Fruit fly (Drosophila melanogaster) whole organism, embryonic: ENCODE data around the gene Polr2G.

ENCODE experiments used
- Adf1 ChIP-seq: fragments of 200-800 bp; sonication (Bioruptor generic); IDR thresholded peaks from 2 replicates; pipeline ENCODE4 v1.3.6; 2022; ENCODE audit warnings: missing biosample characterization, missing genetic modification characterization
- Antp ChIP-seq: fragments of 200-800 bp; sonication (Bioruptor generic); optimal IDR thresholded peaks from 3 replicates; lab custom pipeline; 2016; ENCODE audit warnings: missing biosample characterization, missing genetic modification characterization
- Atf-2 ChIP-seq: fragments of 200-800 bp; sonication (Bioruptor generic); optimal IDR thresholded peaks from 2 replicates; lab custom pipeline; 2016; ENCODE audit warnings: missing biosample characterization, missing genetic modification characterization
- CG10321 ChIP-seq: fragments of 200-800 bp; sonication (Bioruptor generic); IDR thresholded peaks from 2 replicates; pipeline ENCODE4 v1.3.6; 2022; ENCODE audit warnings: missing biosample characterization, missing genetic modification characterization
- CG10462 ChIP-seq: fragments of 200-800 bp; sonication (Bioruptor generic); optimal IDR thresholded peaks from 2 replicates; lab custom pipeline; 2016; ENCODE audit warnings: missing biosample characterization, missing genetic modification characterization
- CG10654 ChIP-seq: fragments of 200-800 bp; sonication (Bioruptor generic); optimal IDR thresholded peaks from 2 replicates; lab custom pipeline; 2016; ENCODE audit warnings: missing biosample characterization, missing genetic modification characterization
- CG11085 ChIP-seq: fragments of 200-800 bp; sonication (Bioruptor generic); IDR thresholded peaks from 2 replicates; pipeline ENCODE4 v1.3.6; 2022; ENCODE audit warnings: missing biosample characterization, missing genetic modification characterization
- CG12155 ChIP-seq: fragments of 200-800 bp; sonication (Bioruptor generic); optimal IDR thresholded peaks from 3 replicates; lab custom pipeline; 2016; ENCODE audit warnings: missing biosample characterization, missing genetic modification characterization
- CG12219 ChIP-seq: fragments of 200-800 bp; sonication (Bioruptor generic); optimal IDR thresholded peaks from 3 replicates; lab custom pipeline; 2018; ENCODE audit warnings: missing biosample characterization, mild to moderate bottlenecking, missing genetic modification characterization
- CG1529 ChIP-seq: fragments of 200-800 bp; sonication (Bioruptor generic); optimal IDR thresholded peaks from 3 replicates; lab custom pipeline; 2018; ENCODE audit warnings: missing biosample characterization, missing genetic modification characterization
- CG1647 ChIP-seq: fragments of 200-800 bp; sonication (Bioruptor generic); optimal IDR thresholded peaks from 3 replicates; lab custom pipeline; 2016; ENCODE audit warnings: missing biosample characterization, missing genetic modification characterization
- CG16779 ChIP-seq: fragments of 200-800 bp; sonication (Bioruptor generic); IDR thresholded peaks from 2 replicates; pipeline ENCODE4 v1.3.6; 2022; ENCODE audit warnings: missing biosample characterization, missing genetic modification characterization
- CG17359 ChIP-seq: fragments of 200-800 bp; sonication (Bioruptor generic); optimal IDR thresholded peaks from 3 replicates; lab custom pipeline; 2018; ENCODE audit warnings: missing biosample characterization, mild to moderate bottlenecking, missing genetic modification characterization, moderate library complexity
- CG18476 ChIP-seq: fragments of 200-800 bp; sonication (Bioruptor generic); optimal IDR thresholded peaks from 2 replicates; lab custom pipeline; 2016; ENCODE audit warnings: missing biosample characterization, mild to moderate bottlenecking, missing genetic modification characterization
- CG30403 ChIP-seq: fragments of 200-800 bp; sonication (Bioruptor generic); optimal IDR thresholded peaks from 3 replicates; lab custom pipeline; 2016; ENCODE audit warnings: missing biosample characterization, missing genetic modification characterization
- CG3065 ChIP-seq: fragments of 200-800 bp; sonication (Bioruptor generic); optimal IDR thresholded peaks from 2 replicates; lab custom pipeline; 2016; ENCODE audit warnings: missing biosample characterization, missing genetic modification characterization
- CG33213 ChIP-seq: fragments of 200-800 bp; sonication (Bioruptor generic); optimal IDR thresholded peaks from 3 replicates; lab custom pipeline; 2016; ENCODE audit warnings: missing biosample characterization, missing genetic modification characterization
- CG34376 ChIP-seq: fragments of 200-800 bp; sonication (Bioruptor generic); optimal IDR thresholded peaks from 2 replicates; lab custom pipeline; 2018; ENCODE audit warnings: missing biosample characterization, mild to moderate bottlenecking, missing genetic modification characterization
- CG6813 ChIP-seq: fragments of 200-800 bp; sonication (Bioruptor generic); optimal IDR thresholded peaks from 2 replicates; lab custom pipeline; 2017; ENCODE audit warnings: missing biosample characterization, missing genetic modification characterization, mild to moderate bottlenecking, moderate library complexity, missing genetic modification reagents
- CG7987 ChIP-seq: fragments of 200-800 bp; sonication (Bioruptor generic); optimal IDR thresholded peaks from 2 replicates; lab custom pipeline; 2018; ENCODE audit warnings: missing biosample characterization, mild to moderate bottlenecking, missing genetic modification characterization, moderate library complexity
- CG8089 ChIP-seq: fragments of 200-800 bp; sonication (Bioruptor generic); optimal IDR thresholded peaks from 3 replicates; lab custom pipeline; 2016; ENCODE audit warnings: missing biosample characterization, missing genetic modification characterization
- CrebB ChIP-seq: fragments of 200-800 bp; sonication (Bioruptor generic); optimal IDR thresholded peaks from 3 replicates; lab custom pipeline; 2018; ENCODE audit warnings: missing biosample characterization, mild to moderate bottlenecking, missing genetic modification characterization
- D19B ChIP-seq: fragments of 200-800 bp; sonication (Bioruptor generic); optimal IDR thresholded peaks from 2 replicates; lab custom pipeline; 2017; ENCODE audit warnings: missing biosample characterization, mild to moderate bottlenecking, missing genetic modification characterization
- Dad ChIP-seq: fragments of 200-800 bp; sonication (Bioruptor generic); optimal IDR thresholded peaks from 3 replicates; lab custom pipeline; 2016; ENCODE audit warnings: missing biosample characterization, missing genetic modification characterization
- Fer3 ChIP-seq: fragments of 200-800 bp; sonication (Bioruptor generic); optimal IDR thresholded peaks from 2 replicates; lab custom pipeline; 2018; ENCODE audit warnings: missing biosample characterization, mild to moderate bottlenecking, missing genetic modification characterization, moderate library complexity
- H2.0 ChIP-seq: fragments of 200-800 bp; sonication (Bioruptor generic); IDR thresholded peaks from 2 replicates; pipeline ENCODE4 v1.3.6; 2022; ENCODE audit warnings: missing biosample characterization, missing genetic modification characterization
- Max ChIP-seq: fragments of 200-800 bp; sonication (Bioruptor generic); optimal IDR thresholded peaks from 2 replicates; lab custom pipeline; 2016; ENCODE audit warnings: missing biosample characterization, mild to moderate bottlenecking, missing genetic modification characterization
- NK7.1 ChIP-seq: fragments of 200-800 bp; sonication (Bioruptor generic); optimal IDR thresholded peaks from 3 replicates; lab custom pipeline; 2016; ENCODE audit warnings: missing biosample characterization, missing genetic modification characterization
- Nf-YC ChIP-seq: fragments of 200-800 bp; optimal IDR thresholded peaks from 3 replicates; lab custom pipeline; 2019; ENCODE audit warnings: missing biosample characterization, mild to moderate bottlenecking, missing genetic modification characterization, moderate library complexity
- Sox102F ChIP-seq: fragments of 200-800 bp; sonication (Bioruptor generic); optimal IDR thresholded peaks from 2 replicates; lab custom pipeline; 2018; ENCODE audit warnings: missing biosample characterization, mild to moderate bottlenecking, missing genetic modification characterization, moderate library complexity
- Usf ChIP-seq: fragments of 200-800 bp; sonication (Bioruptor generic); optimal IDR thresholded peaks from 2 replicates; lab custom pipeline; 2017; ENCODE audit warnings: missing genotype, missing biosample characterization, missing genetic modification characterization
- cato ChIP-seq: fragments of 200-800 bp; sonication (Bioruptor generic); optimal IDR thresholded peaks from 2 replicates; lab custom pipeline; 2016; ENCODE audit warnings: missing biosample characterization, missing genetic modification characterization, borderline replicate concordance
- crol ChIP-seq: fragments of 200-800 bp; sonication (Bioruptor generic); IDR thresholded peaks from 2 replicates; pipeline ENCODE4 v1.3.6; 2022; ENCODE audit warnings: missing biosample characterization, missing genetic modification characterization
- dmrt11E ChIP-seq: fragments of 200-800 bp; sonication (Bioruptor generic); optimal IDR thresholded peaks from 3 replicates; lab custom pipeline; 2018; ENCODE audit warnings: missing biosample characterization, mild to moderate bottlenecking, missing genetic modification characterization, moderate library complexity
- dysf ChIP-seq: fragments of 200-800 bp; sonication (Bioruptor generic); IDR thresholded peaks from 3 replicates; pipeline ENCODE4 v1.3.6; 2022; ENCODE audit warnings: missing biosample characterization, missing genetic modification characterization
- inv ChIP-seq: fragments of 200-800 bp; sonication (Bioruptor generic); IDR thresholded peaks from 2 replicates; pipeline ENCODE4 v1.3.6; 2022; ENCODE audit warnings: missing biosample characterization, missing genetic modification characterization; ENCODE audit not compliant: partially characterized antibody
- kay ChIP-seq: fragments of 200-800 bp; sonication (Bioruptor generic); optimal IDR thresholded peaks from 2 replicates; lab custom pipeline; 2016; ENCODE audit warnings: missing biosample characterization, missing genetic modification characterization
- lilli ChIP-seq: fragments of 200-800 bp; sonication (Bioruptor generic); optimal IDR thresholded peaks from 3 replicates; lab custom pipeline; 2016; ENCODE audit warnings: missing biosample characterization, missing genetic modification characterization
- lola ChIP-seq, 3 experiments: fragments of >200 bp in 2 of 3; fragments of 200-800 bp in 1 of 3; sonication (Bioruptor generic) in 1 of 3; optimal IDR thresholded peaks; 2 replicates each; lab custom pipeline; 2017 to 2019; ENCODE audit warnings: missing biosample characterization in 3 of 3, missing genetic modification characterization in 3 of 3, mild to moderate bottlenecking in 1 of 3, moderate library complexity in 1 of 3
- mirr ChIP-seq: fragments of 200-800 bp; sonication (Bioruptor generic); optimal IDR thresholded peaks from 3 replicates; lab custom pipeline; 2018; ENCODE audit warnings: missing biosample characterization, mild to moderate bottlenecking, missing genetic modification characterization
- nerfin-1 ChIP-seq: fragments of 200-800 bp; sonication (Bioruptor generic); optimal IDR thresholded peaks from 3 replicates; lab custom pipeline; 2019; ENCODE audit warnings: missing biosample characterization, mild to moderate bottlenecking, missing genetic modification characterization, moderate library complexity
- org-1 ChIP-seq: fragments of 200-800 bp; sonication (Bioruptor generic); optimal IDR thresholded peaks from 2 replicates; lab custom pipeline; 2017; ENCODE audit warnings: missing biosample characterization, missing genetic modification characterization
- pnt ChIP-seq: fragments of 200-800 bp; sonication (Bioruptor generic); optimal IDR thresholded peaks from 3 replicates; lab custom pipeline; 2016; ENCODE audit warnings: missing biosample characterization, missing genetic modification characterization
- ranshi ChIP-seq: fragments of 200-800 bp; sonication (Bioruptor generic); IDR thresholded peaks from 2 replicates; pipeline ENCODE4 v1.3.6; 2022; ENCODE audit warnings: missing biosample characterization, missing genetic modification characterization
- schlank ChIP-seq: fragments of 200-800 bp; sonication (Bioruptor generic); optimal IDR thresholded peaks from 2 replicates; lab custom pipeline; 2018; ENCODE audit warnings: missing biosample characterization, mild to moderate bottlenecking, missing genetic modification characterization
- sob ChIP-seq: fragments of 200-800 bp; sonication (Bioruptor generic); IDR thresholded peaks from 2 replicates; pipeline ENCODE4 v1.3.6; 2022; ENCODE audit warnings: missing biosample characterization, missing genetic modification characterization
- sqz ChIP-seq: fragments of 200-800 bp; sonication (Bioruptor generic); optimal IDR thresholded peaks from 3 replicates; lab custom pipeline; 2018; ENCODE audit warnings: missing biosample characterization, mild to moderate bottlenecking, missing genetic modification characterization
- sr ChIP-seq: fragments of 200-800 bp; sonication (Bioruptor generic); IDR thresholded peaks from 3 replicates; pipeline ENCODE4 v1.3.6; 2022; ENCODE audit warnings: missing biosample characterization, missing genetic modification characterization
- ttk ChIP-seq: fragments of 200-800 bp; sonication (Bioruptor generic); IDR thresholded peaks from 2 replicates; pipeline ENCODE4 v2.1.2; 2022; ENCODE audit warnings: missing biosample characterization, missing genetic modification characterization

The Polr2G gene

dm6 chr3R:15242186-15243045 is 19.4 kb upstream of the Polr2G start, which contains the start of the genes tefu and Hsc70-4 (continued):
- TF ChIP-seq Usf (GFP tag; lab: Kevin White, UChicago) (peak; percentile 78), NK7.1 (GFP tag; lab: Kevin White, UChicago) (no peak), dysf (GFP tag; lab: Robert Waterston, UW) (peak; percentile 85), CG12155 (GFP tag; lab: Kevin White, UChicago) (peak; percentile 72), Max (GFP tag; lab: Kevin White, UChicago) (peak; percentile 54), CG12219 (peak; percentile 8), CG3065 (peak; percentile 58), CG10462 (peak; percentile 28), sob (GFP tag; lab: Robert Waterston, UW) (peak; percentile 77), Fer3 (peak; percentile 62), CG11085 (GFP tag; lab: Robert Waterston, UW) (peak; percentile 78), CG17359 (tag; lab: Kevin White, UChicago) (peak; percentile 58), inv (no peak), sqz (GFP tag; lab: Kevin White, UChicago) (peak; percentile 95), kay (peak; percentile 18), Dad (GFP tag; lab: Kevin White, UChicago) (peak; percentile 68), CG16779 (GFP tag; lab: Robert Waterston, UW) (no peak), ranshi (peak; percentile 89), lola (GFP tag; optimal IDR thresholded peaks at IDR 0.05; lab: Kevin White, UChicago) (peak in 2 of 3 experiments; percentile 64 to 93), Nf-YC (tag; lab: Kevin White, UChicago) (peak; percentile 30), pnt (GFP tag; lab: Kevin White, UChicago) (peak; percentile 85), lilli (peak; percentile 69), Atf-2 (peak; percentile 63), CG1529 (no peak), sr (GFP tag; lab: Robert Waterston, UW) (no peak; the same call in 2 of the 3 replicates), Sox102F (GFP tag; lab: Kevin White, UChicago) (no peak), Adf1 (GFP tag; lab: Robert Waterston, UW) (no peak; the same call in 1 of the 2 replicates), CG30403 (peak; percentile 88), CG6813 (GFP tag; lab: Kevin White, UChicago) (no peak), CG8089 (GFP tag; lab: Kevin White, UChicago) (peak; percentile 53), dmrt11E (peak; percentile 73), cato (peak; percentile 37), H2.0 (GFP tag; lab: Robert Waterston, UW) (peak; percentile 70), D19B (GFP tag; lab: Kevin White, UChicago) (peak; percentile 42), nerfin-1 (peak; percentile 58), Antp (GFP tag; lab: Kevin White, UChicago) (peak; percentile 69), CG10654 (GFP tag; lab: Kevin White, UChicago) (peak; percentile 81), CG33213 (GFP tag; lab: Kevin White, UChicago) (peak; percentile 55), ttk (GFP tag; lab: Robert Waterston, UW) (peak; percentile 87), CG34376 (peak; percentile 5), mirr (GFP tag; lab: Kevin White, UChicago) (no peak), org-1 (GFP tag; lab: Kevin White, UChicago) (no peak), crol (GFP tag; lab: Robert Waterston, UW) (no peak), CrebB (peak; percentile 23), schlank (tag; lab: Kevin White, UChicago) (peak; percentile 28), CG1647 (GFP tag; lab: Kevin White, UChicago) (peak; percentile 83), CG10321 (GFP tag; lab: Robert Waterston, UW) (0 out of 2 replicates have a peak, but pooled peaks have one; percentile 49), CG7987 (GFP tag; lab: Kevin White, UChicago) (peak; percentile 14), CG18476 (GFP tag; lab: Kevin White, UChicago) (peak; percentile 33)
